Worm (Caenorhabditis elegans): ENCODE measurements around the gene R02E4.2.

Gene R02E4.2

DNA sequence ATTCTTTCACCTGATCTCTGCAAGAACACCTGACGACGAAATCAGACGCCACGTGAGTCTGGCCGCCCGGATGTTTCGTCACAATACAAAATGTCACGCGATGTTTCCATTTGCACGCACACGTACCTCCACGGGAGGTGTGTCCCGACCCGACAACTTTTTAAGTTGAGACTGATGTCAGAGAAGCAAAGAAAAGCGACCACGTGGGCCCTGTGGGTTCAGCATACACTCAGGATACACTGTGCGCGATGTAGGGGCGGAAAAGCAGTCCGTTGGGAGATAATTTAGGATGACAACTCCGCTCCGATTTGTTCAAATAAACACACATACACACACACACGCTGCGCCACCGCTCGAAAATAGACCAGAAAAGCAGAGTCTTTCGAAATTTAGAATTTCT, 34.9 kb downstream of the R02E4.2 start (continued):
- TF ChIP-seq ZK546.5 (tag; optimal IDR thresholded peaks at IDR 0.05) (no peak), lsy-12 (tag; optimal IDR thresholded peaks at IDR 0.05) (peak; percentile 82), hmg-11 (tag; optimal IDR thresholded peaks at IDR 0.05) (no peak), daf-12 (tag; optimal IDR thresholded peaks at IDR 0.05) (no peak), egl-27 (tag; optimal IDR thresholded peaks at IDR 0.05) (no peak), pha-4 (tag; optimal IDR thresholded peaks at IDR 0.05) (peak; percentile 87), eor-1 (tag; optimal IDR thresholded peaks at IDR 0.05) (peak in 1 of 2 experiments; percentile 44), unc-62 (GFP tag; optimal IDR thresholded peaks at IDR 0.05) (no peak)

ce11 chrX:4142648-4143259, 35.5 kb downstream of the R02E4.2 start:
- TF ChIP-seq elt-3 (tag; optimal IDR thresholded peaks at IDR 0.05), result no peak
- no peak for TF ChIP-seq nhr-76 (tag; optimal IDR thresholded peaks at IDR 0.05)
- peak; percentile 78 for TF ChIP-seq ama-1 (optimal IDR thresholded peaks at IDR 0.05)
- peak; percentile 42 for TF ChIP-seq ceh-82 (tag; optimal IDR thresholded peaks at IDR 0.05)
- no peak for TF ChIP-seq mml-1 (tag; optimal IDR thresholded peaks at IDR 0.05)
- TF ChIP-seq nhr-11 (tag; optimal IDR thresholded peaks at IDR 0.05), result peak; percentile 64
- TF ChIP-seq nfya-1 (tag; optimal IDR thresholded peaks at IDR 0.05; ENCODE audit: insufficient read depth), result peak; percentile 1
- no peak for TF ChIP-seq nhr-237 (tag; optimal IDR thresholded peaks at IDR 0.05)
- no peak for TF ChIP-seq aly-2 (tag; optimal IDR thresholded peaks at IDR 0.05)
- TF ChIP-seq ceh-16 (tag; optimal IDR thresholded peaks at IDR 0.05), result no peak
- no peak for TF ChIP-seq pha-4 (tag; optimal IDR thresholded peaks at IDR 0.05)
- peak; percentile 10 for TF ChIP-seq hmg-11 (tag; optimal IDR thresholded peaks at IDR 0.05)
- TF ChIP-seq elt-1 (tag; optimal IDR thresholded peaks at IDR 0.05), result no peak
- TF ChIP-seq zag-1 (tag; optimal IDR thresholded peaks at IDR 0.05), result no peak
- no peak for TF ChIP-seq skn-1 (tag; optimal IDR thresholded peaks at IDR 0.05)
- no peak for TF ChIP-seq ceh-28 (tag; optimal IDR thresholded peaks at IDR 0.05)
- TF ChIP-seq nhr-67 (tag; optimal IDR thresholded peaks at IDR 0.05), result no peak
- TF ChIP-seq lin-15B (tag; optimal IDR thresholded peaks at IDR 0.05), result no peak
- no peak for TF ChIP-seq sea-2 (GFP tag; optimal IDR thresholded peaks at IDR 0.05)
- peak; percentile 69 for TF ChIP-seq elt-2 (tag; optimal IDR thresholded peaks at IDR 0.05)
- no peak for TF ChIP-seq fkh-10 (GFP tag; optimal IDR thresholded peaks at IDR 0.05)
- TF ChIP-seq R02D3.7 (tag; optimal IDR thresholded peaks at IDR 0.05), result no peak
- no peak for TF ChIP-seq egl-27 (tag; optimal IDR thresholded peaks at IDR 0.05)
- TF ChIP-seq nhr-23 (tag; optimal IDR thresholded peaks at IDR 0.05), result no peak
- TF ChIP-seq nhr-12 (tag; optimal IDR thresholded peaks at IDR 0.05), result no peak
- peak; percentile 74 for TF ChIP-seq lin-39 (tag; optimal IDR thresholded peaks at IDR 0.05)
- no peak for TF ChIP-seq nhr-77 (tag; optimal IDR thresholded peaks at IDR 0.05)

DNA sequence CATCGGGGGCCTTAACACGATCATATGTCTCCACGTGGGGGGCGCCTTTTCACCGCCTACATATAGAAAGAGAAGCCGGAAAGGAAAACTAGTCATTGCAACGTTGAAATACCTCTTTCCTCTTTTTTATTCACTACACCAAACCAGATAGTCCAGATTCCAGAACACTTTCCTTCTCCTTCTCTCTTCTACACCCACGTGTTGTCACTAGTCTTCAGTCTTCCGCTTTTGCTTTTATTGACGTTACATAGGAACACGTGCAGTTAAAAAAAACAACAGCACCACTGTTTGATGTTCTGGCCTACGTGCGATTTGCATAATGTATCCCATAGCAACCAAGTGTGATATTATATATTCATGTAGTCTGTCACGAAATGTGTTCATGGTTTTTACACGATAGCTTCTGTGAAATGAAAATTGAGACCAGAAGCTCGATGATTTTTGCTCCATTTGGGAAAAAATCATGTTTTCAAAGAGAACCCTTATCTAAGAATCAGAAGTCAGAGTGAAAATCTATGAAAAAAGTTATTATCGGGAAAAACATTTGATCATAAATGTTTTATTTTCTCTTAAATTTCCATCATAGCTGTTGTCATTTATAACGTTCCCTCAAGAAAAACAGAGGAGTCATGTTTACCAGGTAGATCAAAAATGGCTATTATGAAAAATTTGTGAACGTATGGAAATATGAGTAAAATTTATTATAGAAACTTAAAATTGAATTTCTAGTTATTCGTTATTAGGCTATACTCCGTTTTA, 36.2 kb downstream of the R02E4.2 start:
- TF ChIP-seq pha-4 (tag; optimal IDR thresholded peaks at IDR 0.05) (peak; percentile 3), tbx-2 (tag; optimal IDR thresholded peaks at IDR 0.05) (no peak), ama-1 (optimal IDR thresholded peaks at IDR 0.05) (peak; percentile 84), eor-1 (tag; optimal IDR thresholded peaks at IDR 0.05) (no peak), mdl-1 (tag; optimal IDR thresholded peaks at IDR 0.05) (no peak), nhr-43 (tag; optimal IDR thresholded peaks at IDR 0.05; ENCODE audit: poor library complexity, severe bottlenecking) (peak; percentile 72), elt-3 (tag; optimal IDR thresholded peaks at IDR 0.05) (no peak), jun-1 (tag; optimal IDR thresholded peaks at IDR 0.05) (no peak), nfya-1 (tag; optimal IDR thresholded peaks at IDR 0.05; ENCODE audit: insufficient read depth) (peak; percentile 17), lsy-12 (tag; optimal IDR thresholded peaks at IDR 0.05) (peak; percentile 64), lin-15B (tag; optimal IDR thresholded peaks at IDR 0.05) (no peak), nhr-25 (tag; optimal IDR thresholded peaks at IDR 0.05) (peak; percentile 64), ceh-9 (tag; optimal IDR thresholded peaks at IDR 0.05) (no peak), nhr-67 (tag; optimal IDR thresholded peaks at IDR 0.05) (no peak), R02D3.7 (tag; optimal IDR thresholded peaks at IDR 0.05) (no peak)

All from whole organism, L3 larva.